Worm (Caenorhabditis elegans): ENCODE results near the gene ctr-9.

The ctr-9 gene

ce11 chrIII:9485373-9485772, 5.8 kb upstream of the ctr-9 start, which contains the start of gene bre-3:
Gene bre-3, minus strand, starts transcription at chrIII:9485473.
- TF ChIP-seq ztf-11 (tag; optimal IDR thresholded peaks at IDR 0.05), result no peak
- no peak for TF ChIP-seq egl-27 (tag; optimal IDR thresholded peaks at IDR 0.05)
- no peak for TF ChIP-seq fos-1 (tag; optimal IDR thresholded peaks at IDR 0.05)
- TF ChIP-seq fkh-2 (tag; optimal IDR thresholded peaks at IDR 0.05), result no peak
- TF ChIP-seq fkh-10 (GFP tag; optimal IDR thresholded peaks at IDR 0.05), result no peak
- TF ChIP-seq pqm-1 (tag; optimal IDR thresholded peaks at IDR 0.05), result no peak
- no peak for TF ChIP-seq daf-12 (tag; optimal IDR thresholded peaks at IDR 0.05)
- TF ChIP-seq nhr-12 (tag; optimal IDR thresholded peaks at IDR 0.05), result no peak
- TF ChIP-seq hmg-11 (tag; optimal IDR thresholded peaks at IDR 0.05), result no peak
- no peak for TF ChIP-seq nhr-237 (tag; optimal IDR thresholded peaks at IDR 0.05)
- no peak for TF ChIP-seq ZK546.5 (tag; optimal IDR thresholded peaks at IDR 0.05)
- TF ChIP-seq mdl-1 (tag; optimal IDR thresholded peaks at IDR 0.05), result no peak
- no peak for TF ChIP-seq R02D3.7 (tag; optimal IDR thresholded peaks at IDR 0.05)
- no peak for TF ChIP-seq nhr-11 (tag; optimal IDR thresholded peaks at IDR 0.05)
- TF ChIP-seq ceh-28 (tag; optimal IDR thresholded peaks at IDR 0.05), result no peak
- TF ChIP-seq nhr-25 (tag; optimal IDR thresholded peaks at IDR 0.05), result no peak
- TF ChIP-seq aly-2 (tag; optimal IDR thresholded peaks at IDR 0.05), result no peak

ce11 chrIII:9487454-9487853, 3.7 kb upstream of the ctr-9 start:
- TF ChIP-seq pqm-1 (tag; optimal IDR thresholded peaks at IDR 0.05) (peak; percentile 87), ceh-28 (tag; optimal IDR thresholded peaks at IDR 0.05) (peak; percentile 7), nhr-43 (tag; optimal IDR thresholded peaks at IDR 0.05; ENCODE audit: poor library complexity, severe bottlenecking) (no peak), pha-4 (tag; optimal IDR thresholded peaks at IDR 0.05) (peak; percentile 72), unc-39 (tag; optimal IDR thresholded peaks at IDR 0.05) (no peak), elt-2 (tag; optimal IDR thresholded peaks at IDR 0.05) (peak; percentile 81), jun-1 (tag; optimal IDR thresholded peaks at IDR 0.05) (peak; percentile 10)

ce11 chrIII:9488027-9488426, 3.2 kb upstream of the ctr-9 start:
- no peak for TF ChIP-seq egl-5 (tag; optimal IDR thresholded peaks at IDR 0.05)
- TF ChIP-seq lin-15B (tag; optimal IDR thresholded peaks at IDR 0.05), result no peak

- TF ChIP-seq unc-62 (GFP tag; optimal IDR thresholded peaks at IDR 0.05) (no peak), pha-4 (tag; optimal IDR thresholded peaks at IDR 0.05) (no peak), ZK546.5 (tag; optimal IDR thresholded peaks at IDR 0.05) (no peak), nhr-28 (tag; optimal IDR thresholded peaks at IDR 0.05) (no peak), fos-1 (tag; optimal IDR thresholded peaks at IDR 0.05) (no peak), fkh-2 (tag; optimal IDR thresholded peaks at IDR 0.05) (no peak), fkh-10 (GFP tag; optimal IDR thresholded peaks at IDR 0.05) (no peak)
These were observed 2.8 kb upstream of the ctr-9 start, which contains the start of gene nlp-36 for ce11 chrIII:9488431-9488830. Gene nlp-36, plus strand, starts transcription at chrIII:9488731.

- TF ChIP-seq ZK546.5 (tag; optimal IDR thresholded peaks at IDR 0.05) (no peak), fos-1 (tag; optimal IDR thresholded peaks at IDR 0.05) (no peak), nhr-28 (tag; optimal IDR thresholded peaks at IDR 0.05) (no peak), elt-1 (tag; optimal IDR thresholded peaks at IDR 0.05) (no peak), nhr-76 (tag; optimal IDR thresholded peaks at IDR 0.05) (no peak), elt-3 (tag; optimal IDR thresholded peaks at IDR 0.05) (no peak), nhr-77 (tag; optimal IDR thresholded peaks at IDR 0.05) (no peak), pha-4 (tag; optimal IDR thresholded peaks at IDR 0.05) (no peak), fkh-10 (GFP tag; optimal IDR thresholded peaks at IDR 0.05) (no peak), nhr-237 (tag; optimal IDR thresholded peaks at IDR 0.05) (no peak)
These were observed 1.4 kb upstream of the ctr-9 start for ce11 chrIII:9489798-9490197.

- TF ChIP-seq fkh-10 (GFP tag; optimal IDR thresholded peaks at IDR 0.05), result no peak
- TF ChIP-seq hmg-11 (tag; optimal IDR thresholded peaks at IDR 0.05), result no peak
- TF ChIP-seq eor-1 (tag; optimal IDR thresholded peaks at IDR 0.05), result no peak
- no peak for TF ChIP-seq tbx-2 (tag; optimal IDR thresholded peaks at IDR 0.05)
- TF ChIP-seq lin-39 (tag; optimal IDR thresholded peaks at IDR 0.05), result no peak
- no peak for TF ChIP-seq nhr-43 (tag; optimal IDR thresholded peaks at IDR 0.05; ENCODE audit: poor library complexity, severe bottlenecking)
- no peak for TF ChIP-seq zag-1 (tag; optimal IDR thresholded peaks at IDR 0.05)
- TF ChIP-seq ama-1 (optimal IDR thresholded peaks at IDR 0.05), result no peak
These were observed 3.0 kb downstream of the ctr-9 start for ce11 chrIII:9494209-9494608.

All from whole organism, L3 larva.